Worm (Caenorhabditis elegans) whole organism, L1 larva: ENCODE data around the gene Y41G9A.5.

ENCODE experiments used
- ama-1 ChIP-seq: fragments of 150-350 bp; optimal IDR thresholded peaks from 2 replicates; lab custom pipeline; 2014
- ces-1 ChIP-seq: fragments of 150-350 bp; optimal IDR thresholded peaks from 2 replicates; lab custom pipeline; 2014; ENCODE audit warnings: missing biosample characterization, missing genetic modification reagents, missing genetic modification characterization
- elt-3 ChIP-seq, 6 experiments: fragments of 150-350 bp in 1 of 6; sonication (generic microtip); optimal IDR thresholded peaks; 2 replicates each; lab custom pipeline; 2017 to 2018; ENCODE audit warnings: missing biosample characterization in 6 of 6, missing genetic modification characterization in 6 of 6, inconsistent platforms in 1 of 6
- ets-5 ChIP-seq: fragments of 200-800 bp; sonication (Bioruptor generic); IDR thresholded peaks from 2 replicates; pipeline ENCODE4 v1.3.6; 2022; ENCODE audit warnings: missing genetic modification characterization, missing compliant biosample characterization
- hpl-2 ChIP-seq: fragments of 150-350 bp; optimal IDR thresholded peaks from 2 replicates; lab custom pipeline; 2014; ENCODE audit warnings: missing biosample characterization, missing genetic modification reagents, missing genetic modification characterization
- jun-1 ChIP-seq: fragments of 150-350 bp; optimal IDR thresholded peaks from 2 replicates; lab custom pipeline; 2014; ENCODE audit warnings: missing biosample characterization, missing genetic modification reagents, missing genetic modification characterization
- nhr-28 ChIP-seq: fragments of 150-350 bp; optimal IDR thresholded peaks from 2 replicates; lab custom pipeline; 2014; ENCODE audit warnings: missing biosample characterization, missing genetic modification characterization
- rnt-1 ChIP-seq: sonication (generic microtip); optimal IDR thresholded peaks from 2 replicates; lab custom pipeline; 2016; ENCODE audit warnings: mild to moderate bottlenecking, missing genetic modification characterization, moderate library complexity, missing compliant biosample characterization
- skn-1 ChIP-seq: fragments of 150-350 bp; optimal IDR thresholded peaks from 2 replicates; lab custom pipeline; 2014; ENCODE audit warnings: missing biosample characterization, missing genetic modification characterization
- sptf-1 ChIP-seq: fragments of 150-350 bp; optimal IDR thresholded peaks from 2 replicates; lab custom pipeline; 2014; ENCODE audit warnings: missing biosample characterization, missing genetic modification characterization
- ztf-4 ChIP-seq: fragments of 150-350 bp; optimal IDR thresholded peaks from 2 replicates; lab custom pipeline; 2014; ENCODE audit warnings: missing biosample characterization, missing genetic modification characterization

ce11 chrX:2955628-2956027, 9.2 kb downstream of the Y41G9A.5 start:
- no peak for TF ChIP-seq rnt-1 (tag; lab: Kevin White, UChicago)
- no peak for TF ChIP-seq skn-1 (tag; lab: Kevin White, UChicago)
- no peak for TF ChIP-seq jun-1
- TF ChIP-seq ama-1 (lab: Kevin White, UChicago) = no peak
- no peak for TF ChIP-seq ztf-4 (tag; lab: Kevin White, UChicago)
- no peak for TF ChIP-seq sptf-1
- TF ChIP-seq ces-1 (GFP tag; lab: Kevin White, UChicago) = no peak
- no peak for TF ChIP-seq ets-5 (GFP tag; lab: Robert Waterston, UW)
- TF ChIP-seq nhr-28 (tag; lab: Kevin White, UChicago) = no peak
- no peak for TF ChIP-seq hpl-2 (GFP tag; lab: Kevin White, UChicago)
- no peak for TF ChIP-seq elt-3 (tag; optimal IDR thresholded peaks at IDR 0.05; lab: Kevin White, UChicago)
